Fruit fly (Drosophila melanogaster): ENCODE measurements around the gene CG11760.
A peak's percentile ranks its signal among the peaks of the same experiment; 100 is the strongest.

The CG11760 gene

dm6 chr3R:8731597-8732263 lies 12.7 kb downstream of the CG11760 start, which contains the start of the genes M1BP and CG8202 (continued):
- no peak for TF ChIP-seq C15 (GFP tag; IDR thresholded peaks at IDR 0.05)

- TF ChIP-seq row (GFP tag; IDR thresholded peaks at IDR 0.05): peak; percentile 14; the same call in 1 of the 3 replicates
- peak; percentile 92; the same call in 2 of the 3 replicates for TF ChIP-seq CG2199 (GFP tag; IDR thresholded peaks at IDR 0.05)
- peak; percentile 15 for TF ChIP-seq trem (tag; optimal IDR thresholded peaks at IDR 0.05)
- TF ChIP-seq tap (tag; optimal IDR thresholded peaks at IDR 0.05): peak; percentile 27
- TF ChIP-seq crol (GFP tag; IDR thresholded peaks at IDR 0.05): no peak
- TF ChIP-seq lbe (GFP tag; optimal IDR thresholded peaks at IDR 0.05): no peak
- no peak for TF ChIP-seq inv (GFP tag; IDR thresholded peaks at IDR 0.05; ENCODE audit: partially characterized antibody)
- no peak for TF ChIP-seq CG8388 (GFP tag; optimal IDR thresholded peaks at IDR 0.05)
- TF ChIP-seq pros (GFP tag; optimal IDR thresholded peaks at IDR 0.05): peak; percentile 10
- TF ChIP-seq CG2712 (tag; optimal IDR thresholded peaks at IDR 0.05): peak; percentile 4
- no peak for TF ChIP-seq nerfin-1 (tag; optimal IDR thresholded peaks at IDR 0.05)
- no peak for TF ChIP-seq p53 (GFP tag; optimal IDR thresholded peaks at IDR 0.05)
- no peak for TF ChIP-seq NK7.1 (GFP tag; optimal IDR thresholded peaks at IDR 0.05)
- TF ChIP-seq Sry-β (GFP tag; optimal IDR thresholded peaks at IDR 0.05): peak; percentile 82
- 0 out of 3 replicates have a peak, but pooled peaks have one; percentile 18 for TF ChIP-seq CG7963 (GFP tag; IDR thresholded peaks at IDR 0.05; ENCODE audit: partially characterized antibody)
- peak; percentile 9 for TF ChIP-seq CG18599 (GFP tag; optimal IDR thresholded peaks at IDR 0.05)
- no peak for TF ChIP-seq CG4360 (GFP tag; IDR thresholded peaks at IDR 0.05)
- no peak for TF ChIP-seq CG18011 (GFP tag; optimal IDR thresholded peaks at IDR 0.05)
- TF ChIP-seq Stat92E (GFP tag; optimal IDR thresholded peaks at IDR 0.05): peak in 1 of 3 experiments; percentile 27
- TF ChIP-seq CG10979 (tag; optimal IDR thresholded peaks at IDR 0.05): peak; percentile 7
- peak; percentile 36 for TF ChIP-seq nom (GFP tag; optimal IDR thresholded peaks at IDR 0.05)
- TF ChIP-seq pfk (GFP tag; optimal IDR thresholded peaks at IDR 0.05): no peak
- no peak for TF ChIP-seq CG9215 (GFP tag; IDR thresholded peaks at IDR 0.05)
- no peak for TF ChIP-seq Med (GFP tag)
- no peak for TF ChIP-seq CG14441 (GFP tag; IDR thresholded peaks at IDR 0.05)
- TF ChIP-seq Fer1 (GFP tag; optimal IDR thresholded peaks at IDR 0.05): peak; percentile 18
Observed at dm6 chr3R:8739161-8739783, 20.3 kb downstream of the CG11760 start.

- TF ChIP-seq CG33213 (GFP tag; optimal IDR thresholded peaks at IDR 0.05) (no peak), chinmo (GFP tag; IDR thresholded peaks at IDR 0.05; ENCODE audit: partially characterized antibody) (0 out of 4 replicates have a peak, but pooled peaks have one; percentile 10), amos (GFP tag; IDR thresholded peaks at IDR 0.05; ENCODE audit: partially characterized antibody) (no peak), CG12236 (GFP tag; optimal IDR thresholded peaks at IDR 0.05) (no peak), dimm (GFP tag; IDR thresholded peaks at IDR 0.05) (no peak), CG15514 (GFP tag; optimal IDR thresholded peaks at IDR 0.05) (no peak), CG9727 (GFP tag; optimal IDR thresholded peaks at IDR 0.05) (no peak), CG17829 (tag; optimal IDR thresholded peaks at IDR 0.05) (peak; percentile 96), sd (tag; optimal IDR thresholded peaks at IDR 0.05) (peak; percentile 37)
Observed at dm6 chr3R:8740118-8740517, 21.1 kb downstream of the CG11760 start.
